Fruit fly (Drosophila melanogaster): ENCODE measurements around the gene CG32379.

dm6 chr3L:7380395-7380794 lies 15.8 kb upstream of the CG32379 start:
- no peak for TF ChIP-seq psq (GFP tag; optimal IDR thresholded peaks at IDR 0.05)
- TF ChIP-seq rgr (GFP tag; optimal IDR thresholded peaks at IDR 0.05): no peak
- TF ChIP-seq woc (GFP tag; optimal IDR thresholded peaks at IDR 0.05): no peak
- TF ChIP-seq dl (GFP tag; optimal IDR thresholded peaks at IDR 0.05; ENCODE audit: insufficient read depth in 1 of 2, partially characterized antibody in 2 of 2): no peak
- no peak for TF ChIP-seq Abd-B (GFP tag; optimal IDR thresholded peaks at IDR 0.05)
- no peak for TF ChIP-seq Jra (GFP tag; optimal IDR thresholded peaks at IDR 0.05)
- no peak for TF ChIP-seq tai (GFP tag; optimal IDR thresholded peaks at IDR 0.05)
- TF ChIP-seq Sp1 (GFP tag; optimal IDR thresholded peaks at IDR 0.05): no peak
- TF ChIP-seq Hnf4 (GFP tag; optimal IDR thresholded peaks at IDR 0.05): no peak
- TF ChIP-seq h (GFP tag; optimal IDR thresholded peaks at IDR 0.05): peak; percentile 9
- TF ChIP-seq Vsx2 (GFP tag; optimal IDR thresholded peaks at IDR 0.05; ENCODE audit: partially characterized antibody): no peak

Data from whole organism, wandering third instar larva.